Fruit fly (Drosophila melanogaster) whole organism, embryonic: ENCODE data around the gene crq.
A peak's percentile ranks its signal among the peaks of the same experiment; 100 is the strongest.

Source experiments
- Abd-B ChIP-seq: fragments of 200-800 bp; sonication (Bioruptor generic); optimal IDR thresholded peaks from 2 replicates; lab custom pipeline; 2018; ENCODE audit warnings: missing biosample characterization, mild to moderate bottlenecking, missing genetic modification characterization, moderate library complexity
- Asciz ChIP-seq: fragments of 200-800 bp; sonication (Bioruptor generic); optimal IDR thresholded peaks from 2 replicates; lab custom pipeline; 2017; ENCODE audit warnings: missing biosample characterization, mild to moderate bottlenecking, missing genetic modification characterization, missing genetic modification reagents
- B-H1 ChIP-seq: fragments of 200-800 bp; sonication (Bioruptor generic); IDR thresholded peaks from 3 replicates; pipeline ENCODE4 v1.3.6; 2022; ENCODE audit warnings: missing biosample characterization, missing genetic modification characterization
- B-H2 ChIP-seq: fragments of 200-800 bp; sonication (Bioruptor generic); optimal IDR thresholded peaks from 2 replicates; lab custom pipeline; 2018; ENCODE audit warnings: missing biosample characterization, mild to moderate bottlenecking, missing genetic modification characterization
- BtbVII ChIP-seq: fragments of 200-800 bp; sonication (Bioruptor generic); optimal IDR thresholded peaks from 3 replicates; lab custom pipeline; 2017; ENCODE audit warnings: missing biosample characterization, mild to moderate bottlenecking, missing genetic modification characterization
- CG10209 ChIP-seq: fragments of 200-800 bp; sonication (Bioruptor generic); optimal IDR thresholded peaks from 3 replicates; lab custom pipeline; 2017; ENCODE audit warnings: missing biosample characterization, mild to moderate bottlenecking, missing genetic modification characterization, missing genetic modification reagents
- CG10321 ChIP-seq: fragments of 200-800 bp; sonication (Bioruptor generic); IDR thresholded peaks from 2 replicates; pipeline ENCODE4 v1.3.6; 2022; ENCODE audit warnings: missing biosample characterization, missing genetic modification characterization
- CG10462 ChIP-seq: fragments of 200-800 bp; sonication (Bioruptor generic); optimal IDR thresholded peaks from 2 replicates; lab custom pipeline; 2016; ENCODE audit warnings: missing biosample characterization, missing genetic modification characterization
- CG11456 ChIP-seq: fragments of 200-800 bp; sonication (Bioruptor generic); IDR thresholded peaks from 3 replicates; pipeline ENCODE4 v1.3.6; 2022; ENCODE audit warnings: missing biosample characterization, missing genetic modification characterization
- CG12299 ChIP-seq: fragments of 200-800 bp; sonication (Bioruptor generic); optimal IDR thresholded peaks from 2 replicates; lab custom pipeline; 2018; ENCODE audit warnings: missing biosample characterization, mild to moderate bottlenecking, missing genetic modification characterization
- CG12391 ChIP-seq: fragments of 200-800 bp; sonication (Bioruptor generic); optimal IDR thresholded peaks from 3 replicates; lab custom pipeline; 2018; ENCODE audit warnings: missing biosample characterization, mild to moderate bottlenecking, missing genetic modification characterization, moderate library complexity
- CG12744 ChIP-seq: fragments of 200-800 bp; sonication (Bioruptor generic); optimal IDR thresholded peaks from 2 replicates; lab custom pipeline; 2016; ENCODE audit warnings: missing biosample characterization, missing genetic modification characterization
- CG12942 ChIP-seq: fragments of 200-800 bp; sonication (Bioruptor generic); optimal IDR thresholded peaks from 3 replicates; lab custom pipeline; 2016; ENCODE audit warnings: missing biosample characterization, missing genetic modification characterization
- CG13287 ChIP-seq: fragments of 200-800 bp; sonication (Bioruptor generic); IDR thresholded peaks from 2 replicates; pipeline ENCODE4 v1.3.6; 2022; ENCODE audit warnings: missing biosample characterization, missing genetic modification characterization; ENCODE audit not compliant: partially characterized antibody
- CG1602 ChIP-seq: fragments of 200-800 bp; sonication (Bioruptor generic); optimal IDR thresholded peaks from 3 replicates; lab custom pipeline; 2016; ENCODE audit warnings: missing biosample characterization, missing genetic modification characterization
- CG1647 ChIP-seq: fragments of 200-800 bp; sonication (Bioruptor generic); optimal IDR thresholded peaks from 3 replicates; lab custom pipeline; 2016; ENCODE audit warnings: missing biosample characterization, missing genetic modification characterization
- CG17829 ChIP-seq: fragments of 200-800 bp; optimal IDR thresholded peaks from 2 replicates; lab custom pipeline; 2019; ENCODE audit warnings: missing biosample characterization, mild to moderate bottlenecking, missing genetic modification characterization, moderate library complexity
- CG6683 ChIP-seq: fragments of 200-800 bp; sonication (Bioruptor generic); optimal IDR thresholded peaks from 2 replicates; lab custom pipeline; 2017; ENCODE audit warnings: missing biosample characterization, mild to moderate bottlenecking, missing genetic modification characterization, missing genetic modification reagents
- CG7556 ChIP-seq: fragments of 200-800 bp; sonication (Bioruptor generic); optimal IDR thresholded peaks from 2 replicates; lab custom pipeline; 2017; ENCODE audit warnings: missing biosample characterization, mild to moderate bottlenecking, missing genetic modification characterization
- CG8281 ChIP-seq: fragments of 200-800 bp; sonication (Bioruptor generic); optimal IDR thresholded peaks from 2 replicates; lab custom pipeline; 2018; ENCODE audit warnings: missing biosample characterization, mild to moderate bottlenecking, missing genetic modification characterization, moderate library complexity
- CG8924 ChIP-seq: fragments of 200-800 bp; optimal IDR thresholded peaks from 3 replicates; lab custom pipeline; 2019; ENCODE audit warnings: missing biosample characterization, mild to moderate bottlenecking, missing genetic modification characterization, moderate library complexity
- CG9437 ChIP-seq: fragments of 200-800 bp; sonication (Bioruptor generic); optimal IDR thresholded peaks from 2 replicates; lab custom pipeline; 2018; ENCODE audit warnings: missing biosample characterization, mild to moderate bottlenecking, missing genetic modification characterization
- CHES-1-like ChIP-seq: fragments of 200-800 bp; sonication (Bioruptor generic); optimal IDR thresholded peaks from 2 replicates; lab custom pipeline; 2016; ENCODE audit warnings: missing biosample characterization, missing genetic modification characterization
- Camta ChIP-seq: fragments of 200-800 bp; sonication (Bioruptor generic); optimal IDR thresholded peaks from 2 replicates; lab custom pipeline; 2016; ENCODE audit warnings: missing biosample characterization, missing genetic modification characterization
- CrebB ChIP-seq: fragments of 200-800 bp; sonication (Bioruptor generic); optimal IDR thresholded peaks from 3 replicates; lab custom pipeline; 2018; ENCODE audit warnings: missing biosample characterization, mild to moderate bottlenecking, missing genetic modification characterization
- D19A ChIP-seq: fragments of 200-800 bp; optimal IDR thresholded peaks from 3 replicates; lab custom pipeline; 2019; ENCODE audit warnings: missing biosample characterization, mild to moderate bottlenecking, missing genetic modification characterization, moderate library complexity
- NC2β ChIP-seq: fragments of 200-800 bp; sonication (Bioruptor generic); optimal IDR thresholded peaks from 2 replicates; lab custom pipeline; 2016; ENCODE audit warnings: missing biosample characterization, missing genetic modification characterization
- Stat92E ChIP-seq, 3 experiments: fragments of >200 bp in 2 of 3; fragments of 200-800 bp in 1 of 3; sonication (Bioruptor generic) in 1 of 3; optimal IDR thresholded peaks; 2 replicates each; lab custom pipeline; 2017 to 2019; ENCODE audit warnings: missing biosample characterization in 3 of 3, missing genetic modification characterization in 3 of 3, mild to moderate bottlenecking in 1 of 3, moderate library complexity in 1 of 3
- abd-A ChIP-seq: fragments of 200-800 bp; sonication (Bioruptor generic); optimal IDR thresholded peaks from 3 replicates; lab custom pipeline; 2019; ENCODE audit warnings: missing biosample characterization, mild to moderate bottlenecking, missing genetic modification characterization, moderate library complexity
- ash1 ChIP-seq: fragments of 200-800 bp; sonication (Bioruptor generic); optimal IDR thresholded peaks from 2 replicates; lab custom pipeline; 2018; ENCODE audit warnings: missing biosample characterization, mild to moderate bottlenecking, missing genetic modification characterization
- crp ChIP-seq, 2 experiments: fragments of 200-800 bp; sonication (Bioruptor generic); optimal IDR thresholded peaks; 2 replicates in 1 of 2; 3 replicates in 1 of 2; lab custom pipeline; 2017; ENCODE audit warnings: missing biosample characterization in 2 of 2, missing genetic modification characterization in 2 of 2, mild to moderate bottlenecking in 1 of 2, moderate library complexity in 1 of 2
- cwo ChIP-seq: fragments of 200-800 bp; sonication (Bioruptor generic); optimal IDR thresholded peaks from 3 replicates; lab custom pipeline; 2017; ENCODE audit warnings: missing biosample characterization, missing genetic modification characterization, mild to moderate bottlenecking, moderate library complexity, missing genetic modification reagents
- esg ChIP-seq: fragments of 200-800 bp; sonication (Bioruptor generic); conservative IDR thresholded peaks from 2 replicates; pipeline ENCODE4 v1.3.6; 2022; ENCODE audit warnings: missing biosample characterization, missing genetic modification characterization
- eve ChIP-seq, 2 experiments: fragments of >200 bp; optimal IDR thresholded peaks; 2 replicates each; lab custom pipeline; 2017; ENCODE audit warnings: missing biosample characterization in 2 of 2, missing genetic modification characterization in 2 of 2
- exex ChIP-seq: fragments of 200-800 bp; sonication (Bioruptor generic); optimal IDR thresholded peaks from 4 replicates; lab custom pipeline; 2018; ENCODE audit warnings: missing biosample characterization, mild to moderate bottlenecking, missing genetic modification characterization, moderate library complexity
- fd3F ChIP-seq: fragments of 200-800 bp; sonication (Bioruptor generic); optimal IDR thresholded peaks from 2 replicates; lab custom pipeline; 2018; ENCODE audit warnings: missing biosample characterization, mild to moderate bottlenecking, missing genetic modification characterization, moderate library complexity
- fd96Cb ChIP-seq: fragments of 200-800 bp; sonication (Bioruptor generic); optimal IDR thresholded peaks from 2 replicates; lab custom pipeline; 2018; ENCODE audit warnings: missing biosample characterization, mild to moderate bottlenecking, missing genetic modification characterization, moderate library complexity
- gsb ChIP-seq: fragments of 200-800 bp; sonication (Bioruptor generic); IDR thresholded peaks from 2 replicates; pipeline ENCODE4 v1.3.6; 2022; ENCODE audit warnings: missing biosample characterization, missing genetic modification characterization
- h ChIP-seq: fragments of >200 bp; optimal IDR thresholded peaks from 2 replicates; lab custom pipeline; 2017
- insv ChIP-seq, 2 experiments: fragments of 200-800 bp; sonication (Bioruptor generic); optimal IDR thresholded peaks; 3 replicates each; lab custom pipeline; 2016 to 2018; ENCODE audit warnings: missing biosample characterization in 2 of 2, missing genetic modification characterization in 2 of 2
- maf-S ChIP-seq: fragments of 200-800 bp; sonication (Bioruptor generic); optimal IDR thresholded peaks from 2 replicates; lab custom pipeline; 2016; ENCODE audit warnings: missing biosample characterization, missing genetic modification characterization
- mld ChIP-seq: fragments of 200-800 bp; sonication (Bioruptor generic); IDR thresholded peaks from 3 replicates; pipeline ENCODE4 v1.3.6; 2022; ENCODE audit warnings: missing biosample characterization, missing genetic modification characterization; ENCODE audit not compliant: partially characterized antibody
- nerfin-2 ChIP-seq: fragments of 200-800 bp; sonication (Bioruptor generic); IDR thresholded peaks from 2 replicates; pipeline ENCODE4 v1.3.6; 2022; ENCODE audit warnings: missing biosample characterization, missing genetic modification characterization; ENCODE audit not compliant: partially characterized antibody
- nmo ChIP-seq: fragments of 200-800 bp; sonication (Bioruptor generic); optimal IDR thresholded peaks from 2 replicates; lab custom pipeline; 2018; ENCODE audit warnings: missing biosample characterization, mild to moderate bottlenecking, missing genetic modification characterization, moderate library complexity
- scrt ChIP-seq: fragments of 200-800 bp; sonication (Bioruptor generic); optimal IDR thresholded peaks from 2 replicates; lab custom pipeline; 2018; ENCODE audit warnings: missing biosample characterization, mild to moderate bottlenecking, missing genetic modification characterization, moderate library complexity
- sens ChIP-seq: fragments of 200-800 bp; sonication (Bioruptor generic); peaks from one replicate; lab custom pipeline; 2016; ENCODE audit warnings: missing biosample characterization, missing genetic modification characterization
- ssp ChIP-seq: fragments of 200-800 bp; sonication (Bioruptor generic); IDR thresholded peaks from 2 replicates; pipeline ENCODE4 v1.3.6; 2022; ENCODE audit warnings: missing biosample characterization, missing genetic modification characterization
- zf30C ChIP-seq: fragments of 200-800 bp; sonication (Bioruptor generic); optimal IDR thresholded peaks from 3 replicates; lab custom pipeline; 2018; ENCODE audit warnings: missing biosample characterization, mild to moderate bottlenecking, missing genetic modification characterization

Gene crq

DNA sequence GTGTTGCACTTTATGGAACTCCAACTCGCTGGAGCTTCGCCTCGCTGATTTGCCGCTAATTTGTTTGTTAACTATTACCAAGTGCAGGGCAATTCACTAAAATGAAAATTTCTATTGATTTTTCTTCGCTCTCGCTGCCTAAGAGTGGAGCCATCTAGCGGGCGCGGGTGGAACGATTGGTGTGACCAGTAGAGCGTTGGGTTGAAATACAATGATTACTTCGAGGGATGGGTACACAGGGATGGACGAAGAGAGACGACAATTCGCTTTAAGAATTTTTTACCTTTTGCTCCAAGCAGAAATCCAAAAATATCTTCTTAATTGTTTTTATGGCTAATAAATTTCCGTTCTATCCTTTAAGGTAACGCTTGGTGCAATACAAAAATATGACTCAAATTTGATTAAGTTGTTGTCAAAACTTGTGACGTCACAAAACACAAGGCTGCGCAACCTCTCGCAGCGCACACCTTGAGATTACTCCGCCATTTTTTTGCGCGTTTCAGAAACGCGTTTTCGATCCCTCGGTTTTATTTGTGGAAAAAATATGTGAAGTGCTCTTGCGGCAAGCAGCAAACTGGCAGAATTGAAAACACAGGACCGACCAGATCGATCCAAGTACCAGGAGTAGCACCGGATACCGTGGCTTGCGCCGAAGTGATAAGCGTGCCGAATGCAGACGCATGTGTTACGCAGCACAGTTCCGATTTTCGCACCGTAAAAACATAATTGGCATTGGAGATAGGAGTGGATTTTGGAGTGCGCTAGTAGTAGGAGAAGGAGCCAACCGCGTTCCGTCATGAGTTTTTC is 38.0 kb downstream of the crq start, which contains the start of the genes AP-2alpha and ebi (continued):
- TF ChIP-seq CG7556 (GFP tag; lab: Kevin White, UChicago) = peak; percentile 78
- TF ChIP-seq CG10462 = peak; percentile 88
- peak; percentile 70; the same call in 2 of the 3 replicates for TF ChIP-seq B-H1
- peak; percentile 86 for TF ChIP-seq CG11456 (GFP tag; lab: Robert Waterston, UW)
- peak; percentile 84 for TF ChIP-seq ssp (GFP tag; lab: Robert Waterston, UW)
- TF ChIP-seq CG1647 = peak; percentile 80
- no peak for TF ChIP-seq zf30C (GFP tag; lab: Kevin White, UChicago)
- peak in 1 of 2 experiments; percentile 52 for TF ChIP-seq crp (GFP tag; optimal IDR thresholded peaks at IDR 0.05; lab: Kevin White, UChicago)
- TF ChIP-seq CG12391 = peak; percentile 93
- peak in 1 of 2 experiments; percentile 58 for TF ChIP-seq eve (GFP tag; optimal IDR thresholded peaks at IDR 0.05; lab: Kevin White, UChicago)
- peak; percentile 85 for TF ChIP-seq Camta (GFP tag; lab: Kevin White, UChicago)
- peak; percentile 49 for TF ChIP-seq cwo (GFP tag; lab: Kevin White, UChicago)
- peak; percentile 97 for TF ChIP-seq CHES-1-like (GFP tag; lab: Kevin White, UChicago)
- TF ChIP-seq CG10321 (GFP tag; lab: Robert Waterston, UW) = peak; percentile 44; the same call in 1 of the 2 replicates
- peak; percentile 90 for TF ChIP-seq CG8924
- peak; percentile 28 for TF ChIP-seq CG6683 (GFP tag; lab: Kevin White, UChicago)
- peak; percentile 88 for TF ChIP-seq CG12942
- TF ChIP-seq maf-S (GFP tag; lab: Kevin White, UChicago) = peak; percentile 93
- TF ChIP-seq CrebB (tag; lab: Kevin White, UChicago) = peak; percentile 68
- TF ChIP-seq ash1 = no peak
- peak; percentile 71 for TF ChIP-seq CG12299 (tag; lab: Kevin White, UChicago)
- peak; percentile 86 for TF ChIP-seq CG10209 (GFP tag; lab: Kevin White, UChicago)
- peak; percentile 67 for TF ChIP-seq D19A (tag; lab: Kevin White, UChicago)
- peak; percentile 42 for TF ChIP-seq exex (tag; lab: Kevin White, UChicago)
- no peak for TF ChIP-seq h (lab: Kevin White, UChicago)
- TF ChIP-seq insv (GFP tag; optimal IDR thresholded peaks at IDR 0.05; lab: Kevin White, UChicago) = peak in 1 of 2 experiments; percentile 43
- TF ChIP-seq gsb (GFP tag; lab: Robert Waterston, UW) = no peak
- TF ChIP-seq Asciz = peak; percentile 60
- peak; percentile 83 for TF ChIP-seq B-H2
- TF ChIP-seq nmo (GFP tag; lab: Kevin White, UChicago) = peak; percentile 95
- TF ChIP-seq fd3F = peak; percentile 74
- peak; percentile 88 for TF ChIP-seq CG1602
- no peak for TF ChIP-seq mld (GFP tag; lab: Robert Waterston, UW)
- TF ChIP-seq CG8281 (tag; lab: Kevin White, UChicago) = peak; percentile 50
- TF ChIP-seq CG12744 (GFP tag; lab: Kevin White, UChicago) = peak; percentile 90
- peak; percentile 91 for TF ChIP-seq Abd-B (GFP tag; lab: Kevin White, UChicago)
- peak; percentile 86 for TF ChIP-seq CG17829 (tag; lab: Kevin White, UChicago)
- peak; percentile 95 for TF ChIP-seq NC2β (GFP tag; lab: Kevin White, UChicago)
- no peak for TF ChIP-seq BtbVII (GFP tag; lab: Kevin White, UChicago)
- peak; percentile 78 for TF ChIP-seq fd96Cb
- no peak for TF ChIP-seq nerfin-2 (GFP tag; lab: Robert Waterston, UW)
- peak; percentile 92 for TF ChIP-seq esg (GFP tag; lab: Robert Waterston, UW)
- peak; percentile 32; the same call in 1 of the 2 replicates for TF ChIP-seq CG13287 (GFP tag; lab: Robert Waterston, UW)
- TF ChIP-seq sens (GFP tag; lab: Kevin White, UChicago) = peak; percentile 98
- TF ChIP-seq scrt (GFP tag; lab: Kevin White, UChicago) = no peak
- peak in 1 of 3 experiments; percentile 72 for TF ChIP-seq Stat92E (GFP tag; optimal IDR thresholded peaks at IDR 0.05; lab: Kevin White, UChicago)
- peak; percentile 79 for TF ChIP-seq CG9437 (GFP tag; lab: Kevin White, UChicago)
- no peak for TF ChIP-seq abd-A
